Fruit fly (Drosophila melanogaster) whole organism, embryonic: Measurements from ENCODE around the gene Cyp4d14.
A peak's percentile ranks its signal among the peaks of the same experiment; 100 is the strongest.

Experiments
- Adf1 ChIP-seq: fragments of 200-800 bp; sonication (Bioruptor generic); IDR thresholded peaks from 2 replicates; pipeline ENCODE4 v1.3.6; 2022; ENCODE audit warnings: missing biosample characterization, missing genetic modification characterization
- CG32767 ChIP-seq: fragments of 200-800 bp; sonication (Bioruptor generic); IDR thresholded peaks from 2 replicates; pipeline ENCODE4 v1.3.6; 2022; ENCODE audit warnings: missing biosample characterization, missing genetic modification characterization
- CG3847 ChIP-seq: fragments of 200-800 bp; sonication (Bioruptor generic); IDR thresholded peaks from 2 replicates; pipeline ENCODE4 v1.3.6; 2022; ENCODE audit warnings: missing biosample characterization, missing genetic modification characterization
- CG6813 ChIP-seq: fragments of 200-800 bp; sonication (Bioruptor generic); optimal IDR thresholded peaks from 2 replicates; lab custom pipeline; 2017; ENCODE audit warnings: missing biosample characterization, missing genetic modification characterization, mild to moderate bottlenecking, moderate library complexity, missing genetic modification reagents
- Hmr ChIP-seq: fragments of 200-800 bp; sonication (Bioruptor generic); optimal IDR thresholded peaks from 3 replicates; lab custom pipeline; 2017; ENCODE audit warnings: mild to moderate bottlenecking, missing biosample characterization, missing genetic modification reagents, missing genetic modification characterization
- Myb ChIP-seq: fragments of 200-800 bp; sonication (Bioruptor generic); optimal IDR thresholded peaks from 2 replicates; lab custom pipeline; 2016; ENCODE audit warnings: missing biosample characterization, missing genetic modification characterization
- Nf-YB ChIP-seq: fragments of 200-800 bp; sonication (Bioruptor generic); optimal IDR thresholded peaks from 3 replicates; lab custom pipeline; 2019; ENCODE audit warnings: missing biosample characterization, mild to moderate bottlenecking, missing genetic modification characterization, moderate library complexity
- fd3F ChIP-seq: fragments of 200-800 bp; sonication (Bioruptor generic); optimal IDR thresholded peaks from 2 replicates; lab custom pipeline; 2018; ENCODE audit warnings: missing biosample characterization, mild to moderate bottlenecking, missing genetic modification characterization, moderate library complexity

- TF ChIP-seq CG32767 (GFP tag; lab: Robert Waterston, UW) (no peak), fd3F (GFP tag; lab: Kevin White, UChicago) (no peak), Hmr (no peak), Adf1 (no peak; the same call in 1 of the 2 replicates), CG3847 (GFP tag; lab: Robert Waterston, UW) (0 out of 2 replicates have a peak, but pooled peaks have one; percentile 30), CG6813 (GFP tag; lab: Kevin White, UChicago) (no peak), Nf-YB (GFP tag; lab: Kevin White, UChicago) (no peak), Myb (GFP tag; lab: Kevin White, UChicago) (no peak)
Measured at dm6 chrX:2208641-2209241, 33.6 kb upstream of the Cyp4d14 start.
